Worm (Caenorhabditis elegans) whole organism, L4 larva: ENCODE data around the gene F14H3.14.

Source experiments
- dmd-6 ChIP-seq: fragments of 200-800 bp; sonication (Bioruptor generic); IDR thresholded peaks from 2 replicates; pipeline ENCODE4 v1.3.6; 2022; ENCODE audit warnings: missing genetic modification reagents, missing genetic modification characterization, missing compliant biosample characterization
- egl-27 ChIP-seq: sonication (generic microtip); optimal IDR thresholded peaks from 3 replicates; lab custom pipeline; 2017; ENCODE audit warnings: missing biosample characterization, missing genetic modification reagents, missing genetic modification characterization
- nhr-76 ChIP-seq: fragments of 150-350 bp; optimal IDR thresholded peaks from 2 replicates; lab custom pipeline; 2014; ENCODE audit warnings: missing biosample characterization, missing genetic modification characterization
- nhr-77 ChIP-seq: fragments of 150-350 bp; optimal IDR thresholded peaks from 2 replicates; lab custom pipeline; 2014; ENCODE audit warnings: missing biosample characterization, missing genetic modification characterization

DNA sequence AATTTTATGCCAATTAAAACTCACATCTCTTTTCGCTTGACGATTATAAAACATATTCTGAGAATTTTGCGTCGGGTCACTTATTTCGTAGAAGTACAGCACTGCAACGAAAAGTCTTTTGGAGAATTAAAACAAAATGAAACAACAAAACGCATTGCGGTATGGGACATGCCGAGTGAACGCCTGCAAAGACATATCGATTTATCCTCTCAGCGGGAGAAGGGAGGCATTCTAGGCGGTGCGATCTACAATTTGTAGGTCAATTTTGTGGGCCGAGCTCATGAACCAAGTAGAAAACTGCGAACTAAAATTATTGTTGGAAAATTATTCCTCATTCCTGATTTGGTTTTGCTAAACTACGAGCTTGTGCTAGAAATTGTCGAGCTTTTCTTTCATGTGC lies 9.3 kb downstream of the F14H3.14 start, which contains the start of gene F14H3.3:
- no peak for TF ChIP-seq egl-27
- TF ChIP-seq nhr-77 (tag; lab: Kevin White, UChicago) = no peak
- TF ChIP-seq nhr-76 (tag; lab: Kevin White, UChicago) = no peak
- no peak for TF ChIP-seq dmd-6
